Worm (Caenorhabditis elegans) whole organism, L4 larva: ENCODE data around the gene ZK1290.1.
A peak's percentile ranks its signal among the peaks of the same experiment; 100 is the strongest.

Experiments
- D1046.2 ChIP-seq: fragments of 200-800 bp; sonication (Bioruptor generic); IDR thresholded peaks from 2 replicates; pipeline ENCODE4 v1.3.6; 2022; ENCODE audit warnings: missing genetic modification characterization, missing compliant biosample characterization
- F10B5.3 ChIP-seq: sonication (generic microtip); optimal IDR thresholded peaks from 2 replicates; lab custom pipeline; 2016; ENCODE audit warnings: mild to moderate bottlenecking, missing genetic modification characterization, missing compliant biosample characterization
- F26F4.8 ChIP-seq: fragments of 200-800 bp; sonication (Bioruptor generic); conservative IDR thresholded peaks from 2 replicates; pipeline ENCODE4 v1.3.6; 2022; ENCODE audit warnings: missing genetic modification characterization, missing compliant biosample characterization
- F49E8.2 ChIP-seq: sonication (generic microtip); optimal IDR thresholded peaks from 2 replicates; lab custom pipeline; 2016; ENCODE audit warnings: missing compliant biosample characterization, mild to moderate bottlenecking, missing genetic modification characterization, borderline replicate concordance
- R02D3.7 ChIP-seq: fragments of 150-350 bp; sonication (generic microtip); optimal IDR thresholded peaks from 3 replicates; lab custom pipeline; 2014; ENCODE audit warnings: missing biosample characterization, missing genetic modification characterization
- T20F7.1 ChIP-seq: fragments of 200-800 bp; sonication (Bioruptor generic); optimal IDR thresholded peaks from 2 replicates; lab custom pipeline; 2018; ENCODE audit warnings: mild to moderate bottlenecking, missing genetic modification characterization, missing compliant biosample characterization
- Y5F2A.4 ChIP-seq: fragments of 200-800 bp; sonication (Bioruptor generic); optimal IDR thresholded peaks from 2 replicates; lab custom pipeline; 2018; ENCODE audit warnings: mild to moderate bottlenecking, missing genetic modification characterization, missing compliant biosample characterization
- Y75B8A.6 ChIP-seq: fragments of 200-800 bp; sonication (Bioruptor generic); IDR thresholded peaks from 2 replicates; pipeline ENCODE4 v1.3.6; 2022; ENCODE audit warnings: missing genetic modification reagents, missing genetic modification characterization, missing compliant biosample characterization
- ZK337.2 ChIP-seq: fragments of 200-800 bp; sonication (Bioruptor generic); IDR thresholded peaks from 2 replicates; pipeline ENCODE4 v1.3.6; 2022; ENCODE audit warnings: missing genetic modification reagents, missing genetic modification characterization, missing compliant biosample characterization
- ZK546.5 ChIP-seq, 2 experiments: sonication (generic microtip); optimal IDR thresholded peaks; 2 replicates each; lab custom pipeline; 2017; ENCODE audit warnings: missing biosample characterization in 2 of 2, missing genetic modification characterization in 2 of 2
- aha-1 ChIP-seq: fragments of 150-350 bp; peaks from one replicate; lab custom pipeline; 2014; ENCODE audit warnings: missing biosample characterization, missing genetic modification characterization
- ama-1 ChIP-seq: fragments of 150-350 bp; optimal IDR thresholded peaks from 2 replicates; lab custom pipeline; 2014; ENCODE audit warnings: inconsistent platforms, mixed read lengths
- ceh-20 ChIP-seq: fragments of 200-800 bp; sonication (Bioruptor generic); IDR thresholded peaks from 2 replicates; pipeline ENCODE4 v1.3.6; 2022; ENCODE audit warnings: missing genetic modification reagents, missing genetic modification characterization, missing compliant biosample characterization
- ceh-28 ChIP-seq: fragments of 150-350 bp; optimal IDR thresholded peaks from 2 replicates; lab custom pipeline; 2014; ENCODE audit warnings: missing biosample characterization, missing genetic modification reagents, missing genetic modification characterization
- ceh-32 ChIP-seq: sonication (generic microtip); optimal IDR thresholded peaks from 2 replicates; lab custom pipeline; 2016; ENCODE audit warnings: mild to moderate bottlenecking, missing genetic modification characterization, missing compliant biosample characterization; ENCODE audit not compliant: poor library complexity
- ceh-44 ChIP-seq: fragments of 200-800 bp; sonication (Bioruptor generic); IDR thresholded peaks from 2 replicates; pipeline ENCODE4 v1.3.6; 2022; ENCODE audit warnings: missing genetic modification reagents, missing genetic modification characterization, missing compliant biosample characterization
- ceh-82 ChIP-seq: sonication (generic microtip); optimal IDR thresholded peaks from 2 replicates; lab custom pipeline; 2017; ENCODE audit warnings: missing biosample characterization, missing genetic modification characterization
- cey-2 ChIP-seq: sonication (generic microtip); optimal IDR thresholded peaks from 3 replicates; lab custom pipeline; 2017; ENCODE audit warnings: missing genetic modification characterization, mild to moderate bottlenecking, missing compliant biosample characterization, antibody characterized with exemption, borderline replicate concordance; ENCODE audit not compliant: insufficient read depth
- daf-8 ChIP-seq: fragments of 200-800 bp; sonication (Bioruptor generic); IDR thresholded peaks from 2 replicates; pipeline ENCODE4 v1.3.6; 2022; ENCODE audit warnings: missing genetic modification characterization, missing compliant biosample characterization
- dmd-8 ChIP-seq: fragments of 200-800 bp; sonication (Bioruptor generic); IDR thresholded peaks from 2 replicates; pipeline ENCODE4 v1.3.6; 2022; ENCODE audit warnings: missing genetic modification characterization, missing compliant biosample characterization
- dmd-9 ChIP-seq: fragments of 200-800 bp; sonication (Bioruptor generic); IDR thresholded peaks from 2 replicates; pipeline ENCODE4 v1.3.6; 2022; ENCODE audit warnings: missing genetic modification reagents, missing genetic modification characterization, missing compliant biosample characterization
- egl-43 ChIP-seq: fragments of 200-800 bp; sonication (Bioruptor generic); IDR thresholded peaks from 2 replicates; pipeline ENCODE4 v1.3.6; 2022; ENCODE audit warnings: missing genetic modification reagents, missing genetic modification characterization, missing compliant biosample characterization
- fos-1 ChIP-seq: fragments of 150-350 bp; optimal IDR thresholded peaks from 2 replicates; lab custom pipeline; 2014; ENCODE audit warnings: missing biosample characterization, missing genetic modification characterization
- gei-8 ChIP-seq: fragments of 200-800 bp; sonication (Bioruptor generic); optimal IDR thresholded peaks from 2 replicates; lab custom pipeline; 2018; ENCODE audit warnings: mild to moderate bottlenecking, missing genetic modification characterization, missing compliant biosample characterization
- hif-1 ChIP-seq, 2 experiments: sonication (generic microtip); optimal IDR thresholded peaks; 2 replicates each; lab custom pipeline; 2016 to 2017; ENCODE audit warnings: missing compliant biosample characterization in 2 of 2, missing genetic modification characterization in 2 of 2, missing genetic modification reagents in 2 of 2, missing genotype in 2 of 2, mild to moderate bottlenecking in 1 of 2
- hlh-11 ChIP-seq: fragments of 200-800 bp; sonication (Bioruptor generic); optimal IDR thresholded peaks from 2 replicates; lab custom pipeline; 2018; ENCODE audit warnings: mild to moderate bottlenecking, missing genetic modification characterization, missing compliant biosample characterization
- lin-1 ChIP-seq: fragments of 200-800 bp; sonication (Bioruptor generic); IDR thresholded peaks from 2 replicates; pipeline ENCODE4 v1.3.6; 2022; ENCODE audit warnings: missing genetic modification reagents, missing genetic modification characterization, missing compliant biosample characterization
- lin-38 ChIP-seq: fragments of 200-800 bp; sonication (Bioruptor generic); IDR thresholded peaks from 2 replicates; pipeline ENCODE4 v1.3.6; 2022; ENCODE audit warnings: missing genetic modification reagents, missing genetic modification characterization, missing compliant biosample characterization
- lin-39 ChIP-seq: fragments of 150-350 bp; optimal IDR thresholded peaks from 2 replicates; lab custom pipeline; 2014; ENCODE audit warnings: missing biosample characterization, missing genetic modification reagents, missing genetic modification characterization
- mdl-1 ChIP-seq, 2 experiments: fragments of 150-350 bp in 1 of 2; sonication (generic microtip) in 1 of 2; optimal IDR thresholded peaks; 2 replicates each; lab custom pipeline; 2014 to 2017; ENCODE audit warnings: missing biosample characterization in 2 of 2, missing genetic modification characterization in 2 of 2
- mxl-2 ChIP-seq: fragments of 200-800 bp; sonication (Bioruptor generic); conservative IDR thresholded peaks from 2 replicates; pipeline ENCODE4 v1.3.6; 2022; ENCODE audit warnings: missing genetic modification reagents, missing genetic modification characterization, missing compliant biosample characterization
- nhr-77 ChIP-seq: fragments of 150-350 bp; optimal IDR thresholded peaks from 2 replicates; lab custom pipeline; 2014; ENCODE audit warnings: missing biosample characterization, missing genetic modification characterization
- rbr-2 ChIP-seq: sonication (generic microtip); optimal IDR thresholded peaks from 2 replicates; lab custom pipeline; 2016; ENCODE audit warnings: missing genotype, missing genetic modification characterization, missing compliant biosample characterization
- saeg-2 ChIP-seq: fragments of 200-800 bp; sonication (Bioruptor generic); IDR thresholded peaks from 2 replicates; pipeline ENCODE4 v1.3.6; 2022; ENCODE audit warnings: missing genetic modification reagents, missing genetic modification characterization, missing compliant biosample characterization
- sdz-12 ChIP-seq: fragments of 200-800 bp; sonication (Bioruptor generic); optimal IDR thresholded peaks from 2 replicates; lab custom pipeline; 2018; ENCODE audit warnings: mild to moderate bottlenecking, missing genetic modification characterization, missing compliant biosample characterization
- tag-97 ChIP-seq: fragments of 200-800 bp; sonication (Bioruptor generic); IDR thresholded peaks from 2 replicates; pipeline ENCODE4 v1.3.6; 2022; ENCODE audit warnings: missing genetic modification characterization, missing compliant biosample characterization
- tra-1 ChIP-seq: fragments of 200-800 bp; sonication (Bioruptor generic); IDR thresholded peaks from 2 replicates; pipeline ENCODE4 v1.3.6; 2022; ENCODE audit warnings: missing genetic modification reagents, missing genetic modification characterization, missing compliant biosample characterization
- unc-130 ChIP-seq: sonication (generic microtip); optimal IDR thresholded peaks from 2 replicates; lab custom pipeline; 2016; ENCODE audit warnings: missing genetic modification reagents, missing genetic modification characterization, missing compliant biosample characterization
- unc-62 ChIP-seq, 3 experiments: fragments of 150-350 bp in 1 of 3; sonication (generic microtip); optimal IDR thresholded peaks in 2 of 3; peaks in 1 of 3; 1 replicate in 1 of 3; 2 replicates in 2 of 3; lab custom pipeline; 2014 to 2017; ENCODE audit warnings: missing biosample characterization in 3 of 3, missing genetic modification characterization in 3 of 3, missing genetic modification reagents in 3 of 3, missing genotype in 1 of 3
- vab-7 ChIP-seq: fragments of 200-800 bp; sonication (Bioruptor generic); IDR thresholded peaks from 2 replicates; pipeline ENCODE4 v1.3.6; 2022; ENCODE audit warnings: missing genetic modification reagents, missing genetic modification characterization, missing compliant biosample characterization
- zag-1 ChIP-seq: fragments of 150-350 bp; optimal IDR thresholded peaks from 2 replicates; lab custom pipeline; 2014; ENCODE audit warnings: missing biosample characterization, missing genetic modification characterization
- zip-11 ChIP-seq: fragments of 200-800 bp; sonication (Bioruptor generic); IDR thresholded peaks from 2 replicates; pipeline ENCODE4 v1.3.6; 2022; ENCODE audit warnings: missing genetic modification characterization, missing compliant biosample characterization
- ztf-7 ChIP-seq: fragments of 150-350 bp; optimal IDR thresholded peaks from 2 replicates; lab custom pipeline; 2014; ENCODE audit warnings: missing biosample characterization, missing genetic modification characterization

Gene ZK1290.1

ce11 chrII:7547269-7547668, 14.3 kb upstream of the ZK1290.1 start:
- TF ChIP-seq zag-1 (tag; lab: Kevin White, UChicago) (no peak), ceh-28 (tag; lab: Kevin White, UChicago) (no peak), hif-1 (tag; optimal IDR thresholded peaks at IDR 0.05; lab: Kevin White, UChicago) (no peak), ama-1 (lab: Kevin White, UChicago) (no peak), unc-62 (GFP tag; optimal IDR thresholded peaks at IDR 0.05 in 1 of 2; lab: Kevin White, UChicago) (peak in 1 of 2 experiments; percentile 96), unc-62 (tag; optimal IDR thresholded peaks at IDR 0.05; lab: Kevin White, UChicago) (no peak)
- TF ChIP-seq, all 104 proteins: peak for 1

- TF ChIP-seq daf-8 (GFP tag; lab: Robert Waterston, UW) (no peak), zip-11 (no peak), cey-2 (tag; lab: Kevin White, UChicago) (no peak)
These were observed 13.5 kb upstream of the ZK1290.1 start, which contains the start of gene fbxa-224 for ce11 chrII:7548044-7548443. Gene fbxa-224 (minus strand): TSS chrII:7548144.

ce11 chrII:7549035-7549434, 12.5 kb upstream of the ZK1290.1 start, which contains the start of gene tph-1:
Gene tph-1 (plus strand): TSS chrII:7549335.
- TF ChIP-seq rbr-2 (tag; lab: Kevin White, UChicago) (no peak), Y5F2A.4 (GFP tag; lab: Kevin White, UChicago) (no peak), vab-7 (no peak), dmd-8 (GFP tag; lab: Robert Waterston, UW) (no peak), F49E8.2 (no peak), unc-130 (GFP tag; lab: Kevin White, UChicago) (no peak), lin-38 (GFP tag; lab: Robert Waterston, UW) (no peak), unc-62 (GFP tag; optimal IDR thresholded peaks at IDR 0.05 in 1 of 2; lab: Kevin White, UChicago) (no peak), unc-62 (tag; optimal IDR thresholded peaks at IDR 0.05; lab: Kevin White, UChicago) (no peak), egl-43 (GFP tag; lab: Robert Waterston, UW) (no peak), ceh-82 (tag; lab: Kevin White, UChicago) (no peak)

ce11 chrII:7553806-7554205, 7.8 kb upstream of the ZK1290.1 start, which contains the start of gene ZK1290.10:
Gene ZK1290.10 (minus strand): TSS chrII:7553906.
- TF ChIP-seq gei-8 (GFP tag; lab: Kevin White, UChicago) (no peak), aha-1 (tag; lab: Kevin White, UChicago) (peak; percentile 19)

ce11 chrII:7554716-7555247, 6.8 kb upstream of the ZK1290.1 start:
- TF ChIP-seq F10B5.3 (no peak), nhr-77 (tag; lab: Kevin White, UChicago) (peak; percentile 78), mxl-2 (GFP tag; lab: Robert Waterston, UW) (no peak), ceh-44 (no peak), D1046.2 (GFP tag; lab: Robert Waterston, UW) (no peak), saeg-2 (no peak), T20F7.1 (GFP tag; lab: Kevin White, UChicago) (peak; percentile 34), daf-8 (GFP tag; lab: Robert Waterston, UW) (no peak), ZK337.2 (no peak), Y75B8A.6 (GFP tag; lab: Robert Waterston, UW) (no peak), R02D3.7 (tag; lab: Kevin White, UChicago) (no peak), ztf-7 (no peak), sdz-12 (no peak), mdl-1 (tag; optimal IDR thresholded peaks at IDR 0.05; lab: Kevin White, UChicago) (peak in 1 of 2 experiments; percentile 81), hif-1 (tag; optimal IDR thresholded peaks at IDR 0.05; lab: Kevin White, UChicago) (no peak), ZK546.5 (tag; optimal IDR thresholded peaks at IDR 0.05; lab: Kevin White, UChicago) (no peak), hlh-11 (peak; percentile 93), F26F4.8 (GFP tag; lab: Robert Waterston, UW) (no peak), fos-1 (tag; lab: Kevin White, UChicago) (no peak), lin-1 (GFP tag; lab: Robert Waterston, UW) (peak; percentile 84), tra-1 (GFP tag; lab: Robert Waterston, UW) (peak; percentile 68), F49E8.2 (no peak), dmd-9 (GFP tag; lab: Robert Waterston, UW) (no peak), tag-97 (GFP tag; lab: Robert Waterston, UW) (no peak), ceh-32 (tag; lab: Kevin White, UChicago) (no peak), ceh-20 (GFP tag; lab: Robert Waterston, UW) (no peak), lin-39 (tag; lab: Kevin White, UChicago) (no peak)
